Worm (Caenorhabditis elegans) whole organism, L4 larva: ENCODE results near the gene ksr-1.

ENCODE experiments used
- ces-1 ChIP-seq: fragments of 150-350 bp; sonication (generic microtip); optimal IDR thresholded peaks from 4 replicates; lab custom pipeline; 2014; ENCODE audit warnings: missing biosample characterization, missing genetic modification reagents, missing genetic modification characterization
- daf-16 ChIP-seq, 3 experiments: sonication (generic microtip); optimal IDR thresholded peaks; 2 replicates each; lab custom pipeline; 2016 to 2017; ENCODE audit warnings: missing genetic modification characterization in 3 of 3, missing genetic modification reagents in 3 of 3, mild to moderate bottlenecking in 2 of 3, missing compliant biosample characterization in 2 of 3, missing biosample characterization in 1 of 3, moderate library complexity in 1 of 3
- fos-1 ChIP-seq: fragments of 150-350 bp; optimal IDR thresholded peaks from 2 replicates; lab custom pipeline; 2014; ENCODE audit warnings: missing biosample characterization, missing genetic modification characterization
- lin-1 ChIP-seq: fragments of 200-800 bp; sonication (Bioruptor generic); IDR thresholded peaks from 2 replicates; pipeline ENCODE4 v1.3.6; 2022; ENCODE audit warnings: missing genetic modification reagents, missing genetic modification characterization, missing compliant biosample characterization
- lin-13 ChIP-seq: fragments of 150-350 bp; optimal IDR thresholded peaks from 2 replicates; lab custom pipeline; 2014; ENCODE audit warnings: missing biosample characterization, missing genetic modification reagents, missing genetic modification characterization
- lin-15B ChIP-seq: fragments of 150-350 bp; sonication (generic microtip); optimal IDR thresholded peaks from 3 replicates; lab custom pipeline; 2014; ENCODE audit warnings: missing biosample characterization, missing genetic modification characterization
- nhr-28 ChIP-seq: fragments of 150-350 bp; optimal IDR thresholded peaks from 2 replicates; lab custom pipeline; 2014; ENCODE audit warnings: missing biosample characterization, missing genetic modification characterization
- nhr-42 ChIP-seq: fragments of 200-800 bp; sonication (Bioruptor generic); IDR thresholded peaks from 2 replicates; pipeline ENCODE4 v1.3.6; 2022; ENCODE audit warnings: missing genetic modification characterization, missing compliant biosample characterization
- nhr-77 ChIP-seq: fragments of 150-350 bp; optimal IDR thresholded peaks from 2 replicates; lab custom pipeline; 2014; ENCODE audit warnings: missing biosample characterization, missing genetic modification characterization
- pha-4 ChIP-seq, 2 experiments: fragments of 150-350 bp in 1 of 2; fragments of 200-800 bp in 1 of 2; sonication (Bioruptor generic) in 1 of 2; IDR thresholded peaks in 1 of 2; optimal IDR thresholded peaks in 1 of 2; 2 replicates each; pipeline versions ENCODE4 v1.3.6 to Lab custom; 2014 to 2022; ENCODE audit warnings: missing genetic modification characterization in 2 of 2, missing genetic modification reagents in 2 of 2, missing biosample characterization in 1 of 2, missing compliant biosample characterization in 1 of 2
- skn-1 ChIP-seq: fragments of 150-350 bp; optimal IDR thresholded peaks from 2 replicates; lab custom pipeline; 2014; ENCODE audit warnings: missing biosample characterization, missing genetic modification characterization
- snpc-4 ChIP-seq: fragments of 150-350 bp; optimal IDR thresholded peaks from 2 replicates; lab custom pipeline; 2014; ENCODE audit warnings: missing biosample characterization, missing genetic modification characterization
- unc-62 ChIP-seq, 3 experiments: fragments of 150-350 bp in 1 of 3; sonication (generic microtip); optimal IDR thresholded peaks in 2 of 3; peaks in 1 of 3; 1 replicate in 1 of 3; 2 replicates in 2 of 3; lab custom pipeline; 2014 to 2017; ENCODE audit warnings: missing biosample characterization in 3 of 3, missing genetic modification characterization in 3 of 3, missing genetic modification reagents in 3 of 3, missing genotype in 1 of 3
- ztf-11 ChIP-seq: fragments of 150-350 bp; optimal IDR thresholded peaks from 2 replicates; lab custom pipeline; 2014; ENCODE audit warnings: missing biosample characterization, missing genetic modification characterization

DNA sequence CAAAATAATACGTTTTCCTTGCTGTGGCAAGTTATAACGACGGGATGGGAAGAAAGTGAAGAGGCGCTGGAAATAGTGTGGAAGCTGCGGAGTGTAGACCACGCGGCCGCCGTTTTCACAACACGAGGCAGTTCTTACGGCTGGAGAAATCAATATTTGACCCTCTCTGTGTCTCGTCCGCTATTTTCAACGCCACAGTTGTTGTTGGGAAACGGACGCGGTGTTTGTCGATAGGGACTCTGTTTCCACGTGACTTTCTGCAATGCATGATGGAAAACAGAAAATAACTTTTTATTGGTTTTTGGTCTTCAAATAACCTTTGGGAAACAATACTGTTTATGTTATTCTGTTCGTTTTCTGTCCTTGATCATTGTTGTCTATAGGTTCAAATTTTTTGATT lies 43.1 kb upstream of the ksr-1 start, which contains the start of gene K02A6.3:
- TF ChIP-seq snpc-4 (tag; lab: Kevin White, UChicago): no peak
- peak in 1 of 2 experiments; percentile 98 for TF ChIP-seq daf-16 (GFP tag; optimal IDR thresholded peaks at IDR 0.05; lab: Kevin White, UChicago)
- TF ChIP-seq daf-16 (tag; optimal IDR thresholded peaks at IDR 0.05; lab: Kevin White, UChicago): peak; percentile 100
- peak; percentile 86 for TF ChIP-seq nhr-28 (tag; lab: Kevin White, UChicago)
- TF ChIP-seq fos-1: no peak
- TF ChIP-seq unc-62 (GFP tag; optimal IDR thresholded peaks at IDR 0.05 in 1 of 2; lab: Kevin White, UChicago): peak in 1 of 2 experiments; percentile 85
- TF ChIP-seq unc-62 (tag; optimal IDR thresholded peaks at IDR 0.05; lab: Kevin White, UChicago): no peak
- TF ChIP-seq lin-1 (GFP tag; lab: Robert Waterston, UW): peak; percentile 52; the same call in 1 of the 2 replicates
- TF ChIP-seq lin-13 (GFP tag; lab: Kevin White, UChicago): no peak
- no peak for TF ChIP-seq nhr-42 (GFP tag; lab: Robert Waterston, UW)
- TF ChIP-seq ces-1 (GFP tag; lab: Kevin White, UChicago): no peak
- TF ChIP-seq nhr-77 (tag; lab: Kevin White, UChicago): peak; percentile 94
- TF ChIP-seq ztf-11 (tag; lab: Kevin White, UChicago): no peak
- TF ChIP-seq pha-4 (GFP tag; IDR thresholded peaks at IDR 0.05; lab: Robert Waterston, UW): peak; percentile 62
- peak; percentile 21 for TF ChIP-seq pha-4 (tag; optimal IDR thresholded peaks at IDR 0.05; lab: Kevin White, UChicago)
- TF ChIP-seq skn-1 (tag; lab: Kevin White, UChicago): no peak
- no peak for TF ChIP-seq lin-15B (tag; lab: Kevin White, UChicago)
